Fruit fly (Drosophila melanogaster): Measurements from ENCODE around the gene CG13312.

The CG13312 gene

dm6 chr3L:8853382-8853781, 46.4 kb upstream of the CG13312 start (continued):
- TF ChIP-seq CG16779 (GFP tag; IDR thresholded peaks at IDR 0.05): no peak
- no peak for TF ChIP-seq CG2712 (tag; optimal IDR thresholded peaks at IDR 0.05)
- no peak for TF ChIP-seq MBD-R2 (GFP tag; IDR thresholded peaks at IDR 0.05)
- TF ChIP-seq lilli (GFP tag; optimal IDR thresholded peaks at IDR 0.05): no peak
- TF ChIP-seq ranshi (GFP tag; IDR thresholded peaks at IDR 0.05): peak; percentile 25; the same call in 1 of the 2 replicates
- no peak for TF ChIP-seq CG30431 (GFP tag; optimal IDR thresholded peaks at IDR 0.05)
- TF ChIP-seq nmo (GFP tag; optimal IDR thresholded peaks at IDR 0.05): no peak
- TF ChIP-seq CG34224 (GFP tag; IDR thresholded peaks at IDR 0.05; ENCODE audit: partially characterized antibody): no peak
- TF ChIP-seq btn (GFP tag; optimal IDR thresholded peaks at IDR 0.05): no peak
- 0 out of 2 replicates have a peak, but pooled peaks have one; percentile 6 for TF ChIP-seq CG14667 (GFP tag; IDR thresholded peaks at IDR 0.05)
- no peak for TF ChIP-seq Hr3 (GFP tag; optimal IDR thresholded peaks at IDR 0.05)
- TF ChIP-seq fru (optimal IDR thresholded peaks at IDR 0.05): no peak
- TF ChIP-seq Aef1 (GFP tag; IDR thresholded peaks at IDR 0.05): 0 out of 3 replicates have a peak, but pooled peaks have one; percentile 9
- TF ChIP-seq CG7271 (tag; optimal IDR thresholded peaks at IDR 0.05): no peak
- no peak for TF ChIP-seq Kr (GFP tag; optimal IDR thresholded peaks at IDR 0.05)
- TF ChIP-seq gcm (GFP tag; optimal IDR thresholded peaks at IDR 0.05): no peak
- TF ChIP-seq Opbp (GFP tag; IDR thresholded peaks at IDR 0.05; ENCODE audit: partially characterized antibody): no peak
- TF ChIP-seq CG15696 (tag; optimal IDR thresholded peaks at IDR 0.05): no peak
- TF ChIP-seq CHES-1-like (GFP tag; optimal IDR thresholded peaks at IDR 0.05): no peak
- peak; percentile 73 for TF ChIP-seq Med (GFP tag)
- TF ChIP-seq Nf-YB (GFP tag; optimal IDR thresholded peaks at IDR 0.05): no peak
- no peak for TF ChIP-seq CG10274 (GFP tag; optimal IDR thresholded peaks at IDR 0.05)
- TF ChIP-seq CG2199 (GFP tag; IDR thresholded peaks at IDR 0.05): no peak
- TF ChIP-seq CG34422 (GFP tag; IDR thresholded peaks at IDR 0.05): no peak
- no peak for TF ChIP-seq Pdp1 (GFP tag; optimal IDR thresholded peaks at IDR 0.05)
- TF ChIP-seq CG12071 (GFP tag; optimal IDR thresholded peaks at IDR 0.05): peak; percentile 2
- no peak for TF ChIP-seq kni (GFP tag; optimal IDR thresholded peaks at IDR 0.05)
- peak; percentile 16; the same call in 1 of the 2 replicates for TF ChIP-seq sob (GFP tag; IDR thresholded peaks at IDR 0.05)
- no peak for TF ChIP-seq CG7928 (GFP tag; optimal IDR thresholded peaks at IDR 0.05)
- TF ChIP-seq otp (GFP tag; IDR thresholded peaks at IDR 0.05): no peak
- no peak for TF ChIP-seq zen (tag; optimal IDR thresholded peaks at IDR 0.05)
- peak; percentile 12 for TF ChIP-seq CG9609 (GFP tag; optimal IDR thresholded peaks at IDR 0.05)
- no peak for TF ChIP-seq zen2 (GFP tag; IDR thresholded peaks at IDR 0.05; ENCODE audit: partially characterized antibody)
- TF ChIP-seq Bdp1 (GFP tag; optimal IDR thresholded peaks at IDR 0.05): no peak
- peak; percentile 27 for TF ChIP-seq Meics (GFP tag; optimal IDR thresholded peaks at IDR 0.05)
- no peak for TF ChIP-seq hb (GFP tag; IDR thresholded peaks at IDR 0.05; ENCODE audit: partially characterized antibody)
- no peak for TF ChIP-seq yki (optimal IDR thresholded peaks at IDR 0.05)
- TF ChIP-seq Fer3 (tag; optimal IDR thresholded peaks at IDR 0.05): no peak
- TF ChIP-seq Camta (GFP tag; optimal IDR thresholded peaks at IDR 0.05): no peak
- TF ChIP-seq Dref (GFP tag; IDR thresholded peaks at IDR 0.05): no peak
- TF ChIP-seq pum (GFP tag; optimal IDR thresholded peaks at IDR 0.05): no peak
- peak; percentile 11; the same call in 1 of the 2 replicates for TF ChIP-seq Rx (GFP tag; IDR thresholded peaks at IDR 0.05)
- TF ChIP-seq D19B (GFP tag; optimal IDR thresholded peaks at IDR 0.05): no peak
- TF ChIP-seq Hr78 (GFP tag; optimal IDR thresholded peaks at IDR 0.05): no peak
- TF ChIP-seq zfh1 (GFP tag; IDR thresholded peaks at IDR 0.05): peak; percentile 20; the same call in 1 of the 3 replicates
- TF ChIP-seq B-H1 (GFP tag; IDR thresholded peaks at IDR 0.05): no peak; the same call in 2 of the 3 replicates
- peak; percentile 5 for TF ChIP-seq Sox102F (GFP tag; optimal IDR thresholded peaks at IDR 0.05)
- TF ChIP-seq CG10959 (GFP tag; IDR thresholded peaks at IDR 0.05): no peak
- no peak for TF ChIP-seq chinmo (GFP tag; IDR thresholded peaks at IDR 0.05; ENCODE audit: partially characterized antibody)
- TF ChIP-seq CoRest (tag; optimal IDR thresholded peaks at IDR 0.05): no peak
- no peak for TF ChIP-seq seq (GFP tag; IDR thresholded peaks at IDR 0.05)
- TF ChIP-seq CG7357 (GFP tag; IDR thresholded peaks at IDR 0.05): no peak
